Fruit fly (Drosophila melanogaster) whole organism, wandering third instar larva: ENCODE data around the gene osa.

Source experiments
- CG32264 ChIP-seq: fragments of 200-800 bp; sonication (Bioruptor generic); optimal IDR thresholded peaks from 2 replicates; lab custom pipeline; 2016; ENCODE audit warnings: missing biosample characterization, missing genetic modification characterization
- CG9705 ChIP-seq: fragments of 200-800 bp; sonication (Bioruptor generic); optimal IDR thresholded peaks from 2 replicates; lab custom pipeline; 2018; ENCODE audit warnings: missing biosample characterization, mild to moderate bottlenecking, missing genetic modification characterization
- CrebA ChIP-seq: fragments of 200-800 bp; sonication (Bioruptor generic); optimal IDR thresholded peaks from 2 replicates; lab custom pipeline; 2016; ENCODE audit warnings: missing biosample characterization, mild to moderate bottlenecking, missing genetic modification characterization, borderline replicate concordance
- HLH106 ChIP-seq: fragments of 200-800 bp; optimal IDR thresholded peaks from 3 replicates; lab custom pipeline; 2019; ENCODE audit warnings: missing biosample characterization, mild to moderate bottlenecking, missing genetic modification characterization, moderate library complexity
- Myc ChIP-seq: fragments of >200 bp; optimal IDR thresholded peaks from 2 replicates; lab custom pipeline; 2017
- Rel ChIP-seq, 2 experiments: fragments of 200-800 bp; sonication (Bioruptor generic) in 1 of 2; optimal IDR thresholded peaks; 2 replicates in 1 of 2; 3 replicates in 1 of 2; lab custom pipeline; 2016 to 2019; ENCODE audit warnings: mild to moderate bottlenecking in 2 of 2, missing biosample characterization in 2 of 2, missing genetic modification characterization in 2 of 2, moderate library complexity in 1 of 2
- br ChIP-seq: fragments of 200-800 bp; sonication (Bioruptor generic); optimal IDR thresholded peaks from 2 replicates; lab custom pipeline; 2016; ENCODE audit warnings: missing biosample characterization, missing genetic modification characterization
- ey ChIP-seq: fragments of 200-800 bp; sonication (Bioruptor generic); optimal IDR thresholded peaks from 2 replicates; lab custom pipeline; 2016; ENCODE audit warnings: missing biosample characterization, missing genetic modification characterization
- jim ChIP-seq: fragments of 175-275, 200-325 bp; sonication (Bioruptor generic); optimal IDR thresholded peaks from 2 replicates; lab custom pipeline; 2016; ENCODE audit warnings: missing biosample characterization, mild to moderate bottlenecking, missing genetic modification characterization
- psq ChIP-seq: fragments of 200-800 bp; sonication (Bioruptor generic); optimal IDR thresholded peaks from 3 replicates; lab custom pipeline; 2017; ENCODE audit warnings: missing biosample characterization, mild to moderate bottlenecking, missing genetic modification characterization, moderate library complexity
- rgr ChIP-seq: fragments of 200-800 bp; sonication (Bioruptor generic); optimal IDR thresholded peaks from 3 replicates; lab custom pipeline; 2016; ENCODE audit warnings: missing biosample characterization, mild to moderate bottlenecking, missing genetic modification characterization
- usp ChIP-seq: fragments of >200 bp; optimal IDR thresholded peaks from 2 replicates; lab custom pipeline; 2017; ENCODE audit warnings: missing biosample characterization, missing genetic modification characterization
- woc ChIP-seq: sonication (Bioruptor generic); optimal IDR thresholded peaks from 2 replicates; lab custom pipeline; 2016; ENCODE audit warnings: missing biosample characterization, mild to moderate bottlenecking, missing genetic modification characterization

The osa gene

DNA sequence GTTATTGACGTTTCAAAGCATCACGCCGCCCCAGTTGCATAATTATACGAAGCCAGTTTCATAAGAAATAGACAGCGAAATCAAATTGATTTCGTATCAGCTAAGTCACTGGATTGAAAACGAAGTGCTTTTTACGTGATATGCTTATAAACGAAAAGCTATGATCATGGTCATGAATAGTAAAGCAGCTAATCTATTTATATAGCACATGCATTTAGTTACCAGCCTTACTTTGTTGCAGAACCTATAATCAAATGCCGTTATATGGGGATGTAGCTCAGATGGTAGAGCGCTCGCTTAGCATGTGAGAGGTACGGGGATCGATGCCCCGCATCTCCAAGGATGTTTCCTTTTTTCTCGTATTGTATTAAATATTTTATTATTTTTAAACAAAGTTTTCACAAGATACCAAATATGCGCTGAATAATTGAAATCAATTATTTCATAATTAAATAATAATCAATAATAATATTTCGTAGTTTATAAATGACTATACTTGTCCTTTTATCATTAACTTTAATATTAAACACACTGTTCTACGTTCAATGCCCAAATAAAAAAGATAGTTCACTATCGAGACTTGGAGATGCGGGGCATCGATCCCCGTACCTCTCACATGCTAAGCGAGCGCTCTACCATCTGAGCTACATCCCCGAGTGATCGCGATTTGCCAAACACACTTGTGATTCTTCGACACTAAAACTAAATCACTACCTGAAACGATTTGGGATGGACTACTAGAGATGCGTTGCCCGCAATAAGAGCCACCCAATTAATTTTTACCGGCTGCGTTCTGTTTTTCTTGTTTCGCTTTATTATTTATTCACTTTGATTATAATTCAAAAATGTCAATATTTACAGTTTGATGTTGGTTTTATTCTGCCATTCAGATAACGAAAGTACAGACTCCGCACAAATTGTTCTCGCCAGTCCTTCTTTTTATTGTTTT lies 71.8 kb downstream of the osa start:
- no peak for TF ChIP-seq psq (GFP tag; lab: Kevin White, UChicago)
- peak; percentile 6 for TF ChIP-seq HLH106
- TF ChIP-seq ey (GFP tag; lab: Kevin White, UChicago): peak; percentile 4
- TF ChIP-seq rgr (GFP tag; lab: Kevin White, UChicago): no peak
- TF ChIP-seq Myc (lab: Kevin White, UChicago): peak; percentile 12
- TF ChIP-seq usp (GFP tag; lab: Kevin White, UChicago): no peak
- TF ChIP-seq woc (GFP tag; lab: Kevin White, UChicago): peak; percentile 52
- no peak for TF ChIP-seq CG9705 (GFP tag; lab: Kevin White, UChicago)
- peak; percentile 30 for TF ChIP-seq CrebA (GFP tag; lab: Kevin White, UChicago)
- TF ChIP-seq jim (GFP tag; lab: Kevin White, UChicago): no peak
- TF ChIP-seq, all 38 proteins: peak for 5

DNA sequence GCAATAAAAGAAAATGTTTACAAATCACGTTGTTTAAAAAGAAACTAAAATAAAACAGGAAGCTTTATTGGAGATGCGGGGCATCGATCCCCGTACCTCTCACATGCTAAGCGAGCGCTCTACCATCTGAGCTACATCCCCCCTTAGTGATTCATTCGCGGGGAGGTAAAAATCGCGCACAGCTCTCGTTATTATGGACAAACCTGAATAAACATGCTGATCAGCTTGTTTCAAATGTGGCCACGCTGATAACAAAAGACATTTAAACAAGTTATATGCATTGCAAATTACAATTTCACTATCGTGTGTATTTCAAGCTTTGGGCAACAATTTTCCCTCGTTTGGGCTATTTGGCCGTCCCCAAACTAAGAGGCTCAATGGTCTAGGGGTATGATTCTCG lies 72.9 kb downstream of the osa start:
- TF ChIP-seq Rel (GFP tag; optimal IDR thresholded peaks at IDR 0.05; lab: Kevin White, UChicago) (no peak), Rel (tag; optimal IDR thresholded peaks at IDR 0.05; lab: Kevin White, UChicago) (peak; percentile 16), br (GFP tag; lab: Kevin White, UChicago) (no peak)

DNA sequence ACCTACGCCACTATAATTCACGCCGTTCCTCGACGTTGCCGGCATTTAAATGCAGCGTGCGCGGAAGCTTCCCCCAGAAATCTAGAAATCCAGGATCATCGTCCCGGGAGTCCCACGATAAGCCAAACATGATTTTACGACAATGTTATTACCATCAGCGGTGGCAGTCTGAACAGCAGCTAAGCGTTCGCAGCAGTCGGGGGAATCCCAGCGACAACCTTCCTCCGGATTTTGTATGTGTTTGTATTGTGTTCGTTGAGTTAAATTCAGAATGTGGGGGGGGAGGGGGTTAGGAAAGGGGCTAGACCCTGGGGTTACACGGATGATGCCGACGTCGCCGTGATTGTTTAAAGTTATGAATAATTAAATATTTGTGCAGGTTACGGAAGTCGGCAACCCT lies 74.1 kb downstream of the osa start:
- TF ChIP-seq CG32264 (GFP tag; lab: Kevin White, UChicago): no peak
- no peak for TF ChIP-seq Rel (GFP tag; optimal IDR thresholded peaks at IDR 0.05; lab: Kevin White, UChicago)
- peak; percentile 72 for TF ChIP-seq Rel (tag; optimal IDR thresholded peaks at IDR 0.05; lab: Kevin White, UChicago)
- no peak for TF ChIP-seq CG9705 (GFP tag; lab: Kevin White, UChicago)
